Worm (Caenorhabditis elegans) whole organism, mixed stage, embryonic: ENCODE measurements around the gene F10B5.3.
A peak's percentile ranks its signal among the peaks of the same experiment; 100 is the strongest.

ENCODE experiments used
- M03D4.4 ChIP-seq: sonication (generic microtip); optimal IDR thresholded peaks from 2 replicates; lab custom pipeline; 2017; ENCODE audit warnings: mild to moderate bottlenecking, missing genetic modification characterization, missing compliant biosample characterization
- bed-3 ChIP-seq: fragments of 200-800 bp; sonication (Bioruptor generic); optimal IDR thresholded peaks from 3 replicates; lab custom pipeline; 2018; ENCODE audit warnings: mild to moderate bottlenecking, missing genetic modification characterization, moderate library complexity, missing compliant biosample characterization
- blmp-1 ChIP-seq: fragments of 150-350 bp; optimal IDR thresholded peaks from 2 replicates; lab custom pipeline; 2014; ENCODE audit warnings: missing biosample characterization, missing genetic modification characterization
- ceh-39 ChIP-seq: fragments of 150-350 bp; optimal IDR thresholded peaks from 2 replicates; lab custom pipeline; 2014; ENCODE audit warnings: missing biosample characterization, missing genetic modification characterization
- ceh-43 ChIP-seq: fragments of 200-800 bp; sonication (Bioruptor generic); optimal IDR thresholded peaks from 2 replicates; lab custom pipeline; 2018; ENCODE audit warnings: mild to moderate bottlenecking, missing genetic modification characterization, moderate library complexity, missing compliant biosample characterization
- ceh-83 ChIP-seq: fragments of 200-800 bp; sonication (Bioruptor generic); optimal IDR thresholded peaks from 2 replicates; lab custom pipeline; 2018; ENCODE audit warnings: mild to moderate bottlenecking, missing genetic modification characterization, missing compliant biosample characterization
- ces-1 ChIP-seq: fragments of 150-350 bp; optimal IDR thresholded peaks from 2 replicates; lab custom pipeline; 2014; ENCODE audit warnings: missing biosample characterization, missing genetic modification reagents, missing genetic modification characterization
- cnd-1 ChIP-seq: fragments of 200-800 bp; sonication (Bioruptor generic); optimal IDR thresholded peaks from 2 replicates; lab custom pipeline; 2018; ENCODE audit warnings: mild to moderate bottlenecking, missing genetic modification characterization, missing compliant biosample characterization
- drap-1 ChIP-seq: fragments of 200-800 bp; sonication (Bioruptor generic); optimal IDR thresholded peaks from 3 replicates; lab custom pipeline; 2018; ENCODE audit warnings: mild to moderate bottlenecking, missing genetic modification characterization, missing compliant biosample characterization
- elt-1 ChIP-seq: sonication (generic microtip); optimal IDR thresholded peaks from 2 replicates; lab custom pipeline; 2017; ENCODE audit warnings: missing genetic modification characterization, mild to moderate bottlenecking, missing compliant biosample characterization, antibody characterized with exemption, moderate library complexity, borderline replicate concordance; ENCODE audit not compliant: insufficient read depth
- elt-3 ChIP-seq: fragments of 150-350 bp; optimal IDR thresholded peaks from 2 replicates; lab custom pipeline; 2014; ENCODE audit warnings: missing biosample characterization, missing genetic modification characterization
- flh-1 ChIP-seq: fragments of 200-800 bp; sonication (Bioruptor generic); optimal IDR thresholded peaks from 2 replicates; lab custom pipeline; 2018; ENCODE audit warnings: mild to moderate bottlenecking, missing genetic modification characterization, moderate library complexity, missing compliant biosample characterization
- ham-2 ChIP-seq: fragments of 200-800 bp; sonication (Bioruptor generic); optimal IDR thresholded peaks from 2 replicates; lab custom pipeline; 2018; ENCODE audit warnings: mild to moderate bottlenecking, missing genetic modification characterization, missing compliant biosample characterization
- hlh-1 ChIP-seq: fragments of 150-350 bp; optimal IDR thresholded peaks from 2 replicates; lab custom pipeline; 2014; ENCODE audit warnings: missing biosample characterization, missing genetic modification reagents, missing genetic modification characterization
- lin-13 ChIP-seq: fragments of 150-350 bp; optimal IDR thresholded peaks from 2 replicates; lab custom pipeline; 2014; ENCODE audit warnings: missing biosample characterization, missing genetic modification characterization
- lin-32 ChIP-seq: fragments of 200-800 bp; sonication (Bioruptor generic); optimal IDR thresholded peaks from 2 replicates; lab custom pipeline; 2018; ENCODE audit warnings: mild to moderate bottlenecking, missing genetic modification characterization, missing compliant biosample characterization
- lsy-2 ChIP-seq: fragments of 150-350 bp; optimal IDR thresholded peaks from 2 replicates; lab custom pipeline; 2014; ENCODE audit warnings: missing biosample characterization, missing genetic modification characterization
- mab-5 ChIP-seq: fragments of 150-350 bp; optimal IDR thresholded peaks from 2 replicates; lab custom pipeline; 2014; ENCODE audit warnings: missing biosample characterization, missing genetic modification characterization
- mep-1 ChIP-seq: fragments of 150-350 bp; optimal IDR thresholded peaks from 2 replicates; lab custom pipeline; 2017; ENCODE audit warnings: missing biosample characterization, missing genetic modification reagents, missing genetic modification characterization, inconsistent platforms
- mls-2 ChIP-seq: sonication (generic microtip); optimal IDR thresholded peaks from 2 replicates; lab custom pipeline; 2016; ENCODE audit warnings: mild to moderate bottlenecking, missing genetic modification characterization, moderate library complexity, missing compliant biosample characterization
- nhr-12 ChIP-seq: fragments of 150-350 bp; optimal IDR thresholded peaks from 2 replicates; lab custom pipeline; 2014; ENCODE audit warnings: missing biosample characterization, missing genetic modification characterization
- nhr-2 ChIP-seq: fragments of 150-350 bp; optimal IDR thresholded peaks from 2 replicates; lab custom pipeline; 2014; ENCODE audit warnings: missing biosample characterization, missing genetic modification characterization
- nhr-237 ChIP-seq: fragments of 150-350 bp; optimal IDR thresholded peaks from 2 replicates; lab custom pipeline; 2014; ENCODE audit warnings: missing biosample characterization, missing genetic modification characterization
- nhr-28 ChIP-seq: fragments of 150-350 bp; optimal IDR thresholded peaks from 2 replicates; lab custom pipeline; 2014; ENCODE audit warnings: missing biosample characterization, missing genetic modification characterization
- nhr-76 ChIP-seq: sonication (generic microtip); optimal IDR thresholded peaks from 2 replicates; lab custom pipeline; 2017; ENCODE audit warnings: missing biosample characterization, missing genetic modification characterization
- pha-4 ChIP-seq: fragments of 150-350 bp; optimal IDR thresholded peaks from 2 replicates; lab custom pipeline; 2018; ENCODE audit warnings: missing biosample characterization, missing genetic modification reagents, missing genetic modification characterization
- sem-2 ChIP-seq: fragments of 200-800 bp; sonication (Bioruptor generic); optimal IDR thresholded peaks from 2 replicates; lab custom pipeline; 2018; ENCODE audit warnings: mild to moderate bottlenecking, missing genetic modification characterization, missing compliant biosample characterization
- snpc-4 ChIP-seq: fragments of 150-350 bp; optimal IDR thresholded peaks from 2 replicates; lab custom pipeline; 2014; ENCODE audit warnings: missing biosample characterization, missing genetic modification characterization
- sptf-1 ChIP-seq: sonication (generic microtip); optimal IDR thresholded peaks from 2 replicates; lab custom pipeline; 2017; ENCODE audit warnings: mild to moderate bottlenecking, missing genetic modification characterization, moderate library complexity, missing compliant biosample characterization
- tbx-8 ChIP-seq: fragments of 200-800 bp; sonication (Bioruptor generic); optimal IDR thresholded peaks from 2 replicates; lab custom pipeline; 2018; ENCODE audit warnings: mild to moderate bottlenecking, missing genetic modification characterization, moderate library complexity, missing compliant biosample characterization
- unc-120 ChIP-seq: sonication (generic microtip); optimal IDR thresholded peaks from 2 replicates; lab custom pipeline; 2017; ENCODE audit warnings: missing genetic modification characterization, missing compliant biosample characterization; ENCODE audit not compliant: poor library complexity, severe bottlenecking
- unc-39 ChIP-seq: fragments of 150-350 bp; optimal IDR thresholded peaks from 2 replicates; lab custom pipeline; 2014; ENCODE audit warnings: missing biosample characterization, missing genetic modification characterization
- unc-62 ChIP-seq: fragments of 150-350 bp; optimal IDR thresholded peaks from 2 replicates; lab custom pipeline; 2014; ENCODE audit warnings: missing biosample characterization, missing genetic modification reagents, missing genetic modification characterization
- zip-8 ChIP-seq: fragments of 150-350 bp; optimal IDR thresholded peaks from 2 replicates; lab custom pipeline; 2014; ENCODE audit warnings: missing biosample characterization, missing genetic modification characterization
- ztf-11 ChIP-seq: fragments of 150-350 bp; optimal IDR thresholded peaks from 2 replicates; lab custom pipeline; 2014; ENCODE audit warnings: missing biosample characterization, missing genetic modification characterization

The F10B5.3 gene

ce11 chrII:8185016-8185493 is 35.2 kb upstream of the F10B5.3 start, which contains the start of the genes mig-5 and cct-1:
mig-5 (minus strand) TSS chrII:8185023.
cct-1 (plus strand) TSS chrII:8185443.
- TF ChIP-seq drap-1 (GFP tag; lab: Kevin White, UChicago) (peak; percentile 40), hlh-1 (tag; lab: Kevin White, UChicago) (peak; percentile 87), pha-4 (tag; lab: Kevin White, UChicago) (peak; percentile 96), nhr-12 (tag; lab: Kevin White, UChicago) (no peak), elt-1 (tag; lab: Kevin White, UChicago) (no peak), mls-2 (tag; lab: Kevin White, UChicago) (no peak), blmp-1 (tag; lab: Kevin White, UChicago) (peak; percentile 40), lsy-2 (tag; lab: Kevin White, UChicago) (peak; percentile 100), M03D4.4 (tag; lab: Kevin White, UChicago) (peak; percentile 61), mab-5 (tag; lab: Kevin White, UChicago) (peak; percentile 70), ceh-83 (GFP tag; lab: Kevin White, UChicago) (no peak), sptf-1 (tag; lab: Kevin White, UChicago) (peak; percentile 67), flh-1 (no peak), lin-13 (peak; percentile 91), zip-8 (tag; lab: Kevin White, UChicago) (no peak), unc-62 (GFP tag; lab: Kevin White, UChicago) (peak; percentile 86), ceh-39 (tag; lab: Kevin White, UChicago) (peak; percentile 91), ceh-43 (GFP tag; lab: Kevin White, UChicago) (peak; percentile 8), ham-2 (GFP tag; lab: Kevin White, UChicago) (peak; percentile 40), lin-32 (GFP tag; lab: Kevin White, UChicago) (peak; percentile 59), bed-3 (GFP tag; lab: Kevin White, UChicago) (no peak), mep-1 (tag; lab: Kevin White, UChicago) (peak; percentile 98), ztf-11 (tag; lab: Kevin White, UChicago) (no peak), nhr-237 (tag; lab: Kevin White, UChicago) (peak; percentile 96), snpc-4 (tag; lab: Kevin White, UChicago) (no peak), sem-2 (no peak), nhr-76 (tag; lab: Kevin White, UChicago) (no peak), nhr-28 (tag; lab: Kevin White, UChicago) (no peak), unc-120 (tag; lab: Kevin White, UChicago) (no peak), unc-39 (tag; lab: Kevin White, UChicago) (no peak), cnd-1 (tag; lab: Kevin White, UChicago) (peak; percentile 96), elt-3 (no peak), nhr-2 (peak; percentile 60), ces-1 (GFP tag; lab: Kevin White, UChicago) (peak; percentile 87), tbx-8 (no peak)
- TF ChIP-seq, all 35 proteins: peak for 19

ce11 chrII:8181437-8181836 is 31.6 kb upstream of the F10B5.3 start, which contains the start of gene dylt-3:
dylt-3 (plus strand) TSS chrII:8181737.
- no peak for TF ChIP-seq zip-8 (tag; lab: Kevin White, UChicago)
- no peak for TF ChIP-seq tbx-8

ce11 chrII:8180281-8180680 is 30.5 kb upstream of the F10B5.3 start, which contains the start of gene T05C12.4:
T05C12.4 (minus strand) TSS chrII:8180381.
- TF ChIP-seq sptf-1 (tag; lab: Kevin White, UChicago) (no peak), drap-1 (GFP tag; lab: Kevin White, UChicago) (no peak), zip-8 (tag; lab: Kevin White, UChicago) (no peak), cnd-1 (tag; lab: Kevin White, UChicago) (no peak), elt-3 (no peak), nhr-76 (tag; lab: Kevin White, UChicago) (no peak)

- TF ChIP-seq unc-120 (tag; lab: Kevin White, UChicago) (no peak), ceh-43 (GFP tag; lab: Kevin White, UChicago) (no peak), nhr-76 (tag; lab: Kevin White, UChicago) (no peak), lin-32 (GFP tag; lab: Kevin White, UChicago) (no peak), tbx-8 (no peak), sptf-1 (tag; lab: Kevin White, UChicago) (no peak), cnd-1 (tag; lab: Kevin White, UChicago) (no peak), mep-1 (tag; lab: Kevin White, UChicago) (no peak), sem-2 (no peak), pha-4 (tag; lab: Kevin White, UChicago) (no peak), nhr-2 (no peak), elt-3 (no peak), snpc-4 (tag; lab: Kevin White, UChicago) (no peak), lin-13 (no peak), mab-5 (tag; lab: Kevin White, UChicago) (no peak), hlh-1 (tag; lab: Kevin White, UChicago) (no peak), unc-39 (tag; lab: Kevin White, UChicago) (no peak)
These were observed 28.8 kb upstream of the F10B5.3 start for ce11 chrII:8178614-8179013.
